Worm (Caenorhabditis elegans): ENCODE results near the gene srh-41.

The srh-41 gene

DNA sequence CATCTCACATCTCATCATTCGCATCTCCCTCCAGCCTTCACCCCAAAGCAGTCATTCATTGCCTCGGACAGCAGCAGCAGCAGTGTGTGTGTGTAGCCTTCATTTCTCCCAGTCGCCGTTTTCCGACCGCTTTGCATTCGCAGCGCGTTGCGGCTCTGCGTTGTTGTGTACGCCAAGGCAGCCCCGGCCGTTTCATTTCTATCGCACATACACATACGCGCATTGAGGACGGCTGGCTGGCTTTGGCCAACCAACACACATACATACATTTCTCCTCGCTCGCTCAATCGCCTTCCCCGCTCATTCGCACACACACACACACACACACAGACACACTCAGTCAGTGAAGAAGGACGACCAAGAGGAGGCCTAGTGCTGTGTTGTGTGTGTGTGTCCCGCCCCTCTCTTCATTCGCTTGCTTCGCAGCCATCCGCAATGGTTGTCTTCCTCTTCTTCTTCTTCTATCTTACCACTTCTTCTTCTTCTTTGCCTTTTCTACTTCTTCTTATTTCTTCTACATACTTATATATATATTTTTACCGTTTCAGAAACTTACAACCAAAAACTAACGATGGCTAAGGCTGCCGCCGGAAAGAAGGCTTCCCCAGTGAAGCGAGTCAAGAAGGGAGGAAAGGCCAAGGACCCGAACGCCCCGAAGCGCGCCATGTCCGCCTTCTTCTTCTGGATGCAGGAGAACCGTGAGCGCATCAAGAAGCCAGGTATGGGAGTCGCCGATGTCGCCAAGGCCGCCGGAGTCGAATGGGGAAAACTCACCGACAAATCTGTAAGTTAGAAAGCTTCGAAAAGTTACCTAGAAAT lies 36.8 kb downstream of the srh-41 start, which contains the start of gene hmg-1.1:
TSS of gene hmg-1.1 (plus strand) at position 549 of the 819 bp plus-strand sequence.
- no peak for TF ChIP-seq ceh-28 (tag; optimal IDR thresholded peaks at IDR 0.05)
- TF ChIP-seq fkh-2 (tag; optimal IDR thresholded peaks at IDR 0.05): no peak
- TF ChIP-seq R02D3.7 (tag; optimal IDR thresholded peaks at IDR 0.05): peak; percentile 35
- no peak for TF ChIP-seq nhr-237 (tag; optimal IDR thresholded peaks at IDR 0.05)
- no peak for TF ChIP-seq mdl-1 (tag; optimal IDR thresholded peaks at IDR 0.05)
- no peak for TF ChIP-seq unc-39 (tag; optimal IDR thresholded peaks at IDR 0.05)
- TF ChIP-seq nhr-23 (tag; optimal IDR thresholded peaks at IDR 0.05): peak; percentile 66
- peak; percentile 40 for TF ChIP-seq sea-2 (GFP tag; optimal IDR thresholded peaks at IDR 0.05)
- peak; percentile 22 for TF ChIP-seq nhr-43 (tag; optimal IDR thresholded peaks at IDR 0.05; ENCODE audit: poor library complexity, severe bottlenecking)
- TF ChIP-seq ceh-9 (tag; optimal IDR thresholded peaks at IDR 0.05): no peak
- no peak for TF ChIP-seq nhr-12 (tag; optimal IDR thresholded peaks at IDR 0.05)
- peak; percentile 57 for TF ChIP-seq ama-1 (optimal IDR thresholded peaks at IDR 0.05)
- no peak for TF ChIP-seq ztf-11 (tag; optimal IDR thresholded peaks at IDR 0.05)
- no peak for TF ChIP-seq ceh-16 (tag; optimal IDR thresholded peaks at IDR 0.05)
- TF ChIP-seq egl-27 (tag; optimal IDR thresholded peaks at IDR 0.05): peak; percentile 68
- peak; percentile 9 for TF ChIP-seq skn-1 (tag; optimal IDR thresholded peaks at IDR 0.05)
- TF ChIP-seq fos-1 (tag; optimal IDR thresholded peaks at IDR 0.05): no peak
- peak; percentile 59 for TF ChIP-seq jun-1 (tag; optimal IDR thresholded peaks at IDR 0.05)
- no peak for TF ChIP-seq fkh-10 (GFP tag; optimal IDR thresholded peaks at IDR 0.05)
- no peak for TF ChIP-seq ZK546.5 (tag; optimal IDR thresholded peaks at IDR 0.05)
- TF ChIP-seq hmg-11 (tag; optimal IDR thresholded peaks at IDR 0.05): peak; percentile 96
- TF ChIP-seq ztf-4 (tag; optimal IDR thresholded peaks at IDR 0.05): no peak
- TF ChIP-seq pqm-1 (tag; optimal IDR thresholded peaks at IDR 0.05): peak; percentile 65
- TF ChIP-seq lsy-12 (tag; optimal IDR thresholded peaks at IDR 0.05): peak; percentile 76
- TF ChIP-seq nhr-25 (tag; optimal IDR thresholded peaks at IDR 0.05): peak; percentile 60
- TF ChIP-seq nhr-77 (tag; optimal IDR thresholded peaks at IDR 0.05): no peak
- peak; percentile 58 for TF ChIP-seq snpc-4 (tag; optimal IDR thresholded peaks at IDR 0.05)
- TF ChIP-seq nhr-11 (tag; optimal IDR thresholded peaks at IDR 0.05): no peak
- TF ChIP-seq zag-1 (tag; optimal IDR thresholded peaks at IDR 0.05): no peak
- TF ChIP-seq nhr-76 (tag; optimal IDR thresholded peaks at IDR 0.05): no peak
- no peak for TF ChIP-seq eor-1 (tag; optimal IDR thresholded peaks at IDR 0.05)
- peak; percentile 71 for TF ChIP-seq elt-2 (tag; optimal IDR thresholded peaks at IDR 0.05)
- no peak for TF ChIP-seq ceh-82 (tag; optimal IDR thresholded peaks at IDR 0.05)
- TF ChIP-seq mml-1 (tag; optimal IDR thresholded peaks at IDR 0.05): no peak
- no peak for TF ChIP-seq nhr-67 (tag; optimal IDR thresholded peaks at IDR 0.05)
- peak in 1 of 3 experiments; percentile 17 for TF ChIP-seq elt-3 (tag; optimal IDR thresholded peaks at IDR 0.05)
- TF ChIP-seq daf-12 (tag; optimal IDR thresholded peaks at IDR 0.05): no peak
- no peak for TF ChIP-seq aly-2 (tag; optimal IDR thresholded peaks at IDR 0.05)
- peak; percentile 11 for TF ChIP-seq lin-39 (tag; optimal IDR thresholded peaks at IDR 0.05)
- peak; percentile 85 for TF ChIP-seq nfya-1 (tag; optimal IDR thresholded peaks at IDR 0.05; ENCODE audit: insufficient read depth)
- TF ChIP-seq pha-4 (tag; optimal IDR thresholded peaks at IDR 0.05): peak; percentile 83
- TF ChIP-seq tbx-2 (tag; optimal IDR thresholded peaks at IDR 0.05): peak; percentile 17
- TF ChIP-seq unc-62 (GFP tag; optimal IDR thresholded peaks at IDR 0.05): no peak
- TF ChIP-seq elt-1 (tag; optimal IDR thresholded peaks at IDR 0.05): peak; percentile 18
- TF ChIP-seq egl-5 (tag; optimal IDR thresholded peaks at IDR 0.05): peak; percentile 0
- peak; percentile 59 for TF ChIP-seq lin-15B (tag; optimal IDR thresholded peaks at IDR 0.05)
- TF ChIP-seq nhr-28 (tag; optimal IDR thresholded peaks at IDR 0.05): no peak

All from whole organism, L3 larva.